Worm (Caenorhabditis elegans) whole organism, midembryonic: ENCODE results near the gene nhr-267.

ENCODE experiments used
- flt-1 ChIP-seq: fragments of 200-800 bp; sonication (Bioruptor generic); IDR thresholded peaks from 2 replicates; pipeline ENCODE4 v1.3.6; 2022; ENCODE audit warnings: missing genetic modification characterization, missing compliant biosample characterization
- med-1 ChIP-seq: sonication (generic microtip); optimal IDR thresholded peaks from 2 replicates; lab custom pipeline; 2017; ENCODE audit warnings: missing genetic modification characterization, mild to moderate bottlenecking, missing compliant biosample characterization, antibody characterized with exemption, missing genetic modification reagents; ENCODE audit not compliant: insufficient read depth
- ztf-23 ChIP-seq: fragments of 200-800 bp; sonication (Bioruptor generic); IDR thresholded peaks from 2 replicates; pipeline ENCODE4 v1.3.6; 2022; ENCODE audit warnings: missing genetic modification reagents, missing genetic modification characterization, missing compliant biosample characterization

DNA sequence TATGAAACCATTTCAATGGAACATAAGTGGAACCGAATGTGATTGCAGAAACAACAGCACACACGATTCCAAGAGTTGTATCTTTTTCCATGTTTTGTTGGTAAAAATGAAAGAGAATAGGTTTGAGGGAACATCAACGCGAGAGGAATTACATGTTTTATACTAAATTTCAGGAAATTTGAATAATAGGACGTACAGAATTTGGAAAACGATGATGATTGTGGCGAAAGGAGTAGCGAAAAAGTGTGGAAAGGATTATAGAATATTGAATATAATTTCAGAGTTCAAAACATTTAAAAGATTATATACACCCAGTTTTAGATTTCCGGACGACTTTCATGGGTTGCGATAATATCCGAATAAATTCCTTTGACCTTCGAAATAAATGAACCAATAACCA lies 22.8 kb upstream of the nhr-267 start, which contains the start of gene F49C12.6:
- no peak for TF ChIP-seq ztf-23
- TF ChIP-seq med-1 (GFP tag; lab: Kevin White, UChicago): no peak
- TF ChIP-seq flt-1 (GFP tag; lab: Robert Waterston, UW): no peak
